Worm (Caenorhabditis elegans) whole organism, L4/young adult: Measurements from ENCODE around the gene nhr-204.

ENCODE experiments used
- W03F9.2 ChIP-seq: fragments of 150-350 bp; optimal IDR thresholded peaks from 2 replicates; lab custom pipeline; 2014; ENCODE audit warnings: missing biosample characterization, missing genetic modification characterization
- dao-5 ChIP-seq: sonication (generic microtip); optimal IDR thresholded peaks from 2 replicates; lab custom pipeline; 2016; ENCODE audit warnings: missing genotype, missing genetic modification characterization, moderate library complexity, missing compliant biosample characterization
- him-1 ChIP-seq: sonication (generic microtip); optimal IDR thresholded peaks from 2 replicates; lab custom pipeline; 2016; ENCODE audit warnings: missing genotype, missing genetic modification reagents, missing genetic modification characterization, missing compliant biosample characterization

ce11 chrV:211388-212168 is 47.1 kb downstream of the nhr-204 start:
- TF ChIP-seq him-1 (no peak), dao-5 (no peak), W03F9.2 (tag; lab: Kevin White, UChicago) (no peak)
